Worm (Caenorhabditis elegans) whole organism, L4 larva: ENCODE data around the gene lgc-46.

Experiments
- F10B5.3 ChIP-seq: sonication (generic microtip); optimal IDR thresholded peaks from 2 replicates; lab custom pipeline; 2016; ENCODE audit warnings: mild to moderate bottlenecking, missing genetic modification characterization, missing compliant biosample characterization
- Y105C5A.15 ChIP-seq: fragments of 200-800 bp; sonication (Bioruptor generic); IDR thresholded peaks from 2 replicates; pipeline ENCODE4 v1.3.6; 2022; ENCODE audit warnings: missing genetic modification characterization, missing compliant biosample characterization
- Y5F2A.4 ChIP-seq: fragments of 200-800 bp; sonication (Bioruptor generic); optimal IDR thresholded peaks from 2 replicates; lab custom pipeline; 2018; ENCODE audit warnings: mild to moderate bottlenecking, missing genetic modification characterization, missing compliant biosample characterization
- Y75B8A.6 ChIP-seq: fragments of 200-800 bp; sonication (Bioruptor generic); IDR thresholded peaks from 2 replicates; pipeline ENCODE4 v1.3.6; 2022; ENCODE audit warnings: missing genetic modification reagents, missing genetic modification characterization, missing compliant biosample characterization
- ZK337.2 ChIP-seq: fragments of 200-800 bp; sonication (Bioruptor generic); IDR thresholded peaks from 2 replicates; pipeline ENCODE4 v1.3.6; 2022; ENCODE audit warnings: missing genetic modification reagents, missing genetic modification characterization, missing compliant biosample characterization
- aha-1 ChIP-seq: fragments of 150-350 bp; peaks from one replicate; lab custom pipeline; 2014; ENCODE audit warnings: missing biosample characterization, missing genetic modification characterization
- ama-1 ChIP-seq: fragments of 150-350 bp; optimal IDR thresholded peaks from 2 replicates; lab custom pipeline; 2014; ENCODE audit warnings: inconsistent platforms, mixed read lengths
- attf-4 ChIP-seq: sonication (generic microtip); optimal IDR thresholded peaks from 3 replicates; lab custom pipeline; 2017; ENCODE audit warnings: missing biosample characterization, missing genetic modification characterization
- ceh-62 ChIP-seq: sonication (generic microtip); optimal IDR thresholded peaks from 2 replicates; lab custom pipeline; 2017; ENCODE audit warnings: missing biosample characterization, missing genetic modification characterization
- ctbp-1 ChIP-seq: fragments of 200-800 bp; sonication (Bioruptor generic); IDR thresholded peaks from 2 replicates; pipeline ENCODE4 v1.3.6; 2022; ENCODE audit warnings: missing genetic modification reagents, missing genetic modification characterization, missing compliant biosample characterization
- daf-8 ChIP-seq: fragments of 200-800 bp; sonication (Bioruptor generic); IDR thresholded peaks from 2 replicates; pipeline ENCODE4 v1.3.6; 2022; ENCODE audit warnings: missing genetic modification characterization, missing compliant biosample characterization
- dmd-9 ChIP-seq: fragments of 200-800 bp; sonication (Bioruptor generic); IDR thresholded peaks from 2 replicates; pipeline ENCODE4 v1.3.6; 2022; ENCODE audit warnings: missing genetic modification reagents, missing genetic modification characterization, missing compliant biosample characterization
- dpl-1 ChIP-seq: fragments of 150-350 bp; optimal IDR thresholded peaks from 2 replicates; lab custom pipeline; 2014; ENCODE audit warnings: missing biosample characterization, missing genetic modification reagents, missing genetic modification characterization
- lin-13 ChIP-seq: fragments of 150-350 bp; optimal IDR thresholded peaks from 2 replicates; lab custom pipeline; 2014; ENCODE audit warnings: missing biosample characterization, missing genetic modification reagents, missing genetic modification characterization
- lir-3 ChIP-seq: sonication (generic microtip); optimal IDR thresholded peaks from 2 replicates; lab custom pipeline; 2016; ENCODE audit warnings: mild to moderate bottlenecking, missing genetic modification characterization, missing compliant biosample characterization
- lsy-2 ChIP-seq, 2 experiments: fragments of 150-350 bp in 1 of 2; sonication (generic microtip) in 1 of 2; optimal IDR thresholded peaks; 2 replicates each; lab custom pipeline; 2014 to 2017; ENCODE audit warnings: missing biosample characterization in 2 of 2, missing genetic modification characterization in 2 of 2
- madf-5 ChIP-seq, 2 experiments: fragments of 200-800 bp; sonication (Bioruptor generic); IDR thresholded peaks; 2 replicates each; pipeline ENCODE4 v1.3.6; 2022; ENCODE audit warnings: missing compliant biosample characterization in 2 of 2, missing genetic modification characterization in 2 of 2
- mdt-29 ChIP-seq: fragments of 200-800 bp; sonication (Bioruptor generic); IDR thresholded peaks from 2 replicates; pipeline ENCODE4 v1.3.6; 2022; ENCODE audit warnings: missing genetic modification reagents, missing genetic modification characterization, missing compliant biosample characterization
- nhr-10 ChIP-seq: fragments of 150-350 bp; optimal IDR thresholded peaks from 2 replicates; lab custom pipeline; 2014; ENCODE audit warnings: missing biosample characterization, missing genetic modification characterization
- nhr-237 ChIP-seq: sonication (generic microtip); optimal IDR thresholded peaks from 2 replicates; lab custom pipeline; 2017; ENCODE audit warnings: missing biosample characterization, missing genetic modification characterization
- nhr-41 ChIP-seq: fragments of 200-800 bp; sonication (Bioruptor generic); IDR thresholded peaks from 2 replicates; pipeline ENCODE4 v1.3.6; 2022; ENCODE audit warnings: missing genetic modification reagents, missing genetic modification characterization, missing compliant biosample characterization
- nhr-42 ChIP-seq: fragments of 200-800 bp; sonication (Bioruptor generic); IDR thresholded peaks from 2 replicates; pipeline ENCODE4 v1.3.6; 2022; ENCODE audit warnings: missing genetic modification characterization, missing compliant biosample characterization
- nhr-48 ChIP-seq: sonication (generic microtip); optimal IDR thresholded peaks from 2 replicates; lab custom pipeline; 2016; ENCODE audit warnings: mild to moderate bottlenecking, missing genetic modification characterization, missing compliant biosample characterization
- nhr-77 ChIP-seq: fragments of 150-350 bp; optimal IDR thresholded peaks from 2 replicates; lab custom pipeline; 2014; ENCODE audit warnings: missing biosample characterization, missing genetic modification characterization
- pqm-1 ChIP-seq: sonication (generic microtip); optimal IDR thresholded peaks from 2 replicates; lab custom pipeline; 2017; ENCODE audit warnings: missing biosample characterization, missing genetic modification characterization
- snpc-4 ChIP-seq: fragments of 150-350 bp; optimal IDR thresholded peaks from 2 replicates; lab custom pipeline; 2014; ENCODE audit warnings: missing biosample characterization, missing genetic modification characterization
- tra-1 ChIP-seq: fragments of 200-800 bp; sonication (Bioruptor generic); IDR thresholded peaks from 2 replicates; pipeline ENCODE4 v1.3.6; 2022; ENCODE audit warnings: missing genetic modification reagents, missing genetic modification characterization, missing compliant biosample characterization
- unc-130 ChIP-seq: sonication (generic microtip); optimal IDR thresholded peaks from 2 replicates; lab custom pipeline; 2016; ENCODE audit warnings: missing genetic modification reagents, missing genetic modification characterization, missing compliant biosample characterization
- unc-62 ChIP-seq, 3 experiments: fragments of 150-350 bp in 1 of 3; sonication (generic microtip); optimal IDR thresholded peaks in 2 of 3; peaks in 1 of 3; 1 replicate in 1 of 3; 2 replicates in 2 of 3; lab custom pipeline; 2014 to 2017; ENCODE audit warnings: missing biosample characterization in 3 of 3, missing genetic modification characterization in 3 of 3, missing genetic modification reagents in 3 of 3, missing genotype in 1 of 3
- ztf-11 ChIP-seq: fragments of 150-350 bp; optimal IDR thresholded peaks from 2 replicates; lab custom pipeline; 2014; ENCODE audit warnings: missing biosample characterization, missing genetic modification characterization

The lgc-46 gene

ce11 chrIII:1135925-1136324 lies at the start of gene lgc-46:
TSS of gene lgc-46 (minus strand) at chrIII:1136025.
- TF ChIP-seq tra-1 (GFP tag; lab: Robert Waterston, UW): no peak
- no peak for TF ChIP-seq lin-13 (GFP tag; lab: Kevin White, UChicago)
- TF ChIP-seq lsy-2 (tag; optimal IDR thresholded peaks at IDR 0.05; lab: Kevin White, UChicago): no peak
- TF ChIP-seq ztf-11 (tag; lab: Kevin White, UChicago): no peak
- no peak for TF ChIP-seq nhr-48
- no peak for TF ChIP-seq unc-130 (GFP tag; lab: Kevin White, UChicago)

- TF ChIP-seq dpl-1 (GFP tag; lab: Kevin White, UChicago): no peak
- TF ChIP-seq Y105C5A.15 (GFP tag; lab: Robert Waterston, UW): no peak
- no peak for TF ChIP-seq unc-62 (GFP tag; optimal IDR thresholded peaks at IDR 0.05 in 1 of 2; lab: Kevin White, UChicago)
- no peak for TF ChIP-seq unc-62 (tag; optimal IDR thresholded peaks at IDR 0.05; lab: Kevin White, UChicago)
- no peak for TF ChIP-seq nhr-237 (tag; lab: Kevin White, UChicago)
- no peak for TF ChIP-seq mdt-29 (GFP tag; lab: Robert Waterston, UW)
- no peak for TF ChIP-seq dmd-9 (GFP tag; lab: Robert Waterston, UW)
- TF ChIP-seq nhr-48: no peak
- TF ChIP-seq snpc-4 (tag; lab: Kevin White, UChicago): no peak
- no peak for TF ChIP-seq ctbp-1 (GFP tag; lab: Robert Waterston, UW)
- no peak for TF ChIP-seq ceh-62 (tag; lab: Kevin White, UChicago)
- no peak for TF ChIP-seq pqm-1 (tag; lab: Kevin White, UChicago)
- no peak for TF ChIP-seq daf-8
- TF ChIP-seq, all 104 proteins: peak for 0
Observed at ce11 chrIII:1181756-1182155, 45.9 kb upstream of the lgc-46 start, which contains the start of gene nspg-8. TSS of gene nspg-8 (plus strand) at chrIII:1182056.

ce11 chrIII:1179006-1179405 lies 43.2 kb upstream of the lgc-46 start:
- TF ChIP-seq nhr-41 (GFP tag; lab: Robert Waterston, UW) (no peak), aha-1 (tag; lab: Kevin White, UChicago) (peak; percentile 91)

- no peak for TF ChIP-seq nhr-10 (tag; lab: Kevin White, UChicago)
- no peak for TF ChIP-seq nhr-77 (tag; lab: Kevin White, UChicago)
Observed at ce11 chrIII:1176080-1176608, 40.3 kb upstream of the lgc-46 start, which contains the start of gene eak-3. TSS of gene eak-3 (minus strand) at chrIII:1176558.

- TF ChIP-seq ama-1 (lab: Kevin White, UChicago) (no peak), nhr-77 (tag; lab: Kevin White, UChicago) (no peak), nhr-41 (GFP tag; lab: Robert Waterston, UW) (no peak), Y105C5A.15 (GFP tag; lab: Robert Waterston, UW) (no peak), aha-1 (tag; lab: Kevin White, UChicago) (peak; percentile 75)
Observed at ce11 chrIII:1173331-1173730, 37.5 kb upstream of the lgc-46 start.

ce11 chrIII:1169622-1170021 lies 33.8 kb upstream of the lgc-46 start:
- no peak for TF ChIP-seq F10B5.3 (tag; lab: Kevin White, UChicago)
- TF ChIP-seq nhr-42: no peak
- no peak for TF ChIP-seq daf-8
- TF ChIP-seq mdt-29 (GFP tag; lab: Robert Waterston, UW): no peak
- TF ChIP-seq snpc-4 (tag; lab: Kevin White, UChicago): no peak
- no peak for TF ChIP-seq madf-5 (GFP tag; IDR thresholded peaks at IDR 0.05; lab: Robert Waterston, UW)
- no peak for TF ChIP-seq Y5F2A.4 (GFP tag; lab: Kevin White, UChicago)
- TF ChIP-seq, all 104 proteins: peak for 0

ce11 chrIII:1166388-1166787 lies 30.6 kb upstream of the lgc-46 start:
- TF ChIP-seq attf-4 (tag; lab: Kevin White, UChicago) (no peak), ZK337.2 (GFP tag; lab: Robert Waterston, UW) (no peak), lir-3 (no peak), unc-130 (GFP tag; lab: Kevin White, UChicago) (no peak), Y75B8A.6 (GFP tag; lab: Robert Waterston, UW) (no peak)
